Worm (Caenorhabditis elegans) whole organism, L1 larva: Measurements from ENCODE around the gene C06A6.2.

Experiments used
- C16A3.4 ChIP-seq: fragments of 150-350 bp; optimal IDR thresholded peaks from 2 replicates; lab custom pipeline; 2014; ENCODE audit warnings: missing biosample characterization, missing genetic modification characterization
- F16B12.6 ChIP-seq: fragments of 150-350 bp; optimal IDR thresholded peaks from 2 replicates; lab custom pipeline; 2014; ENCODE audit warnings: missing biosample characterization, missing genetic modification characterization
- Y116A8C.19 ChIP-seq: sonication (generic microtip); optimal IDR thresholded peaks from 2 replicates; lab custom pipeline; 2016; ENCODE audit warnings: missing compliant biosample characterization, missing genetic modification characterization, borderline replicate concordance
- ama-1 ChIP-seq: fragments of 150-350 bp; optimal IDR thresholded peaks from 2 replicates; lab custom pipeline; 2014
- ceh-63 ChIP-seq: fragments of 200-800 bp; sonication (Bioruptor generic); optimal IDR thresholded peaks from 2 replicates; lab custom pipeline; 2018; ENCODE audit warnings: mild to moderate bottlenecking, missing genetic modification characterization, missing compliant biosample characterization
- ceh-82 ChIP-seq, 3 experiments: fragments of 150-350 bp in 1 of 3; sonication (generic microtip) in 2 of 3; optimal IDR thresholded peaks; 2 replicates each; lab custom pipeline; 2014 to 2017; ENCODE audit warnings: missing biosample characterization in 3 of 3, missing genetic modification characterization in 3 of 3
- ces-1 ChIP-seq: fragments of 150-350 bp; optimal IDR thresholded peaks from 2 replicates; lab custom pipeline; 2014; ENCODE audit warnings: missing biosample characterization, missing genetic modification reagents, missing genetic modification characterization
- dpl-1 ChIP-seq, 3 experiments: fragments of 150-350 bp in 2 of 3; sonication (generic microtip) in 1 of 3; optimal IDR thresholded peaks; 2 replicates each; lab custom pipeline; 2014 to 2017; ENCODE audit warnings: missing biosample characterization in 3 of 3, missing genetic modification characterization in 3 of 3, missing genetic modification reagents in 3 of 3
- efl-1 ChIP-seq, 4 experiments: fragments of 150-350 bp; optimal IDR thresholded peaks in 3 of 4; peaks in 1 of 4; 1 replicate in 1 of 4; 2 replicates in 3 of 4; lab custom pipeline; 2014; ENCODE audit warnings: missing biosample characterization in 2 of 4, missing genetic modification characterization in 2 of 4, missing genetic modification reagents in 2 of 4
- efl-3 ChIP-seq: fragments of 200-800 bp; sonication (Bioruptor generic); optimal IDR thresholded peaks from 2 replicates; lab custom pipeline; 2018; ENCODE audit warnings: mild to moderate bottlenecking, missing genetic modification characterization, missing compliant biosample characterization
- elt-2 ChIP-seq: sonication (generic microtip); optimal IDR thresholded peaks from 2 replicates; lab custom pipeline; 2016; ENCODE audit warnings: missing genetic modification characterization, mild to moderate bottlenecking, inconsistent platforms, missing compliant biosample characterization, missing genetic modification reagents
- elt-3 ChIP-seq, 6 experiments: fragments of 150-350 bp in 1 of 6; sonication (generic microtip); optimal IDR thresholded peaks; 2 replicates each; lab custom pipeline; 2017 to 2018; ENCODE audit warnings: missing biosample characterization in 6 of 6, missing genetic modification characterization in 6 of 6, inconsistent platforms in 1 of 6
- fkh-10 ChIP-seq: sonication (generic microtip); optimal IDR thresholded peaks from 2 replicates; lab custom pipeline; 2017; ENCODE audit warnings: missing biosample characterization, missing genetic modification reagents, missing genetic modification characterization
- fkh-4 ChIP-seq: sonication (generic microtip); optimal IDR thresholded peaks from 2 replicates; lab custom pipeline; 2016; ENCODE audit warnings: missing compliant biosample characterization, missing genetic modification characterization, borderline replicate concordance
- fkh-8 ChIP-seq: sonication (generic microtip); optimal IDR thresholded peaks from 2 replicates; lab custom pipeline; 2016; ENCODE audit warnings: mild to moderate bottlenecking, missing genetic modification characterization, missing compliant biosample characterization
- grh-1 ChIP-seq: fragments of 200-800 bp; sonication (Bioruptor generic); IDR thresholded peaks from 2 replicates; pipeline ENCODE4 v1.3.6; 2022; ENCODE audit warnings: missing genetic modification reagents, missing genetic modification characterization, missing compliant biosample characterization
- hlh-4 ChIP-seq: sonication (generic microtip); optimal IDR thresholded peaks from 2 replicates; lab custom pipeline; 2016; ENCODE audit warnings: mild to moderate bottlenecking, missing genetic modification characterization, missing compliant biosample characterization
- irx-1 ChIP-seq: sonication (generic microtip); optimal IDR thresholded peaks from 2 replicates; lab custom pipeline; 2016; ENCODE audit warnings: missing genetic modification characterization, missing compliant biosample characterization
- isw-1 ChIP-seq: fragments of 200-800 bp; sonication (Bioruptor generic); IDR thresholded peaks from 2 replicates; pipeline ENCODE4 v1.3.6; 2022; ENCODE audit warnings: missing genetic modification characterization, missing compliant biosample characterization
- jun-1 ChIP-seq: fragments of 150-350 bp; optimal IDR thresholded peaks from 2 replicates; lab custom pipeline; 2014; ENCODE audit warnings: missing biosample characterization, missing genetic modification reagents, missing genetic modification characterization
- lin-13 ChIP-seq: fragments of 150-350 bp; optimal IDR thresholded peaks from 2 replicates; lab custom pipeline; 2014; ENCODE audit warnings: missing biosample characterization, missing genetic modification reagents, missing genetic modification characterization
- lin-14 ChIP-seq: fragments of 200-800 bp; sonication (Bioruptor generic); optimal IDR thresholded peaks from 2 replicates; lab custom pipeline; 2018; ENCODE audit warnings: mild to moderate bottlenecking, missing genetic modification characterization, moderate library complexity, missing compliant biosample characterization
- lin-15B ChIP-seq: fragments of 150-350 bp; sonication (generic microtip); optimal IDR thresholded peaks from 3 replicates; lab custom pipeline; 2014; ENCODE audit warnings: missing biosample characterization, missing genetic modification characterization
- lin-35 ChIP-seq, 2 experiments: fragments of 150-350 bp; optimal IDR thresholded peaks; 2 replicates each; lab custom pipeline; 2014; ENCODE audit warnings: missing biosample characterization in 2 of 2, missing genetic modification characterization in 2 of 2, missing genetic modification reagents in 2 of 2
- lir-3 ChIP-seq: sonication (generic microtip); optimal IDR thresholded peaks from 2 replicates; lab custom pipeline; 2016; ENCODE audit warnings: mild to moderate bottlenecking, missing genetic modification characterization, moderate library complexity, missing compliant biosample characterization; ENCODE audit not compliant: poor library complexity
- lsy-2 ChIP-seq, 2 experiments: fragments of 150-350 bp; optimal IDR thresholded peaks; 2 replicates each; lab custom pipeline; 2014; ENCODE audit warnings: missing biosample characterization in 2 of 2, missing genetic modification characterization in 2 of 2
- mab-9 ChIP-seq: fragments of 200-800 bp; sonication (Bioruptor generic); IDR thresholded peaks from 2 replicates; pipeline ENCODE4 v1.3.6; 2022; ENCODE audit warnings: missing genetic modification reagents, missing genetic modification characterization, missing compliant biosample characterization
- mep-1 ChIP-seq: fragments of 150-350 bp; optimal IDR thresholded peaks from 2 replicates; lab custom pipeline; 2014; ENCODE audit warnings: missing biosample characterization, missing genetic modification characterization
- nhr-11 ChIP-seq: fragments of 150-350 bp; optimal IDR thresholded peaks from 2 replicates; lab custom pipeline; 2014; ENCODE audit warnings: missing biosample characterization, missing genetic modification characterization
- nhr-12 ChIP-seq: sonication (generic microtip); optimal IDR thresholded peaks from 2 replicates; lab custom pipeline; 2017; ENCODE audit warnings: missing biosample characterization, missing genetic modification characterization
- nhr-19 ChIP-seq: fragments of 200-800 bp; sonication (Bioruptor generic); conservative IDR thresholded peaks from 2 replicates; pipeline ENCODE4 v1.3.6; 2022; ENCODE audit warnings: missing genetic modification characterization, missing compliant biosample characterization
- nhr-20 ChIP-seq: sonication (generic microtip); optimal IDR thresholded peaks from 2 replicates; lab custom pipeline; 2016; ENCODE audit warnings: mild to moderate bottlenecking, missing genetic modification characterization, missing compliant biosample characterization
- nhr-71 ChIP-seq: sonication (generic microtip); optimal IDR thresholded peaks from 2 replicates; lab custom pipeline; 2016; ENCODE audit warnings: mild to moderate bottlenecking, missing genetic modification characterization, moderate library complexity, missing compliant biosample characterization
- nhr-85 ChIP-seq: sonication (generic microtip); peaks from one replicate; lab custom pipeline; 2016; ENCODE audit warnings: missing genetic modification characterization, inconsistent platforms, missing compliant biosample characterization
- nhr-90 ChIP-seq: sonication (generic microtip); optimal IDR thresholded peaks from 2 replicates; lab custom pipeline; 2016; ENCODE audit warnings: mild to moderate bottlenecking, missing genetic modification characterization, missing compliant biosample characterization; ENCODE audit not compliant: poor library complexity
- pag-3 ChIP-seq: sonication (generic microtip); optimal IDR thresholded peaks from 2 replicates; lab custom pipeline; 2017; ENCODE audit warnings: missing genetic modification characterization, mild to moderate bottlenecking, missing compliant biosample characterization, antibody characterized with exemption, borderline replicate concordance; ENCODE audit not compliant: insufficient read depth
- pqm-1 ChIP-seq: sonication (generic microtip); optimal IDR thresholded peaks from 3 replicates; lab custom pipeline; 2017; ENCODE audit warnings: missing biosample characterization, missing genetic modification characterization
- rnt-1 ChIP-seq: sonication (generic microtip); optimal IDR thresholded peaks from 2 replicates; lab custom pipeline; 2016; ENCODE audit warnings: mild to moderate bottlenecking, missing genetic modification characterization, moderate library complexity, missing compliant biosample characterization
- snpc-4 ChIP-seq: fragments of 150-350 bp; optimal IDR thresholded peaks from 2 replicates; lab custom pipeline; 2014; ENCODE audit warnings: missing biosample characterization, missing genetic modification characterization
- snu-23 ChIP-seq: sonication (generic microtip); optimal IDR thresholded peaks from 2 replicates; lab custom pipeline; 2016; ENCODE audit warnings: missing genetic modification characterization, missing compliant biosample characterization
- sup-37 ChIP-seq: fragments of 200-800 bp; sonication (Bioruptor generic); optimal IDR thresholded peaks from 2 replicates; lab custom pipeline; 2018; ENCODE audit warnings: mild to moderate bottlenecking, missing genetic modification characterization, missing compliant biosample characterization
- tbx-2 ChIP-seq: sonication (generic microtip); optimal IDR thresholded peaks from 2 replicates; lab custom pipeline; 2016; ENCODE audit warnings: missing genetic modification characterization, missing compliant biosample characterization
- tlp-1 ChIP-seq: fragments of 150-350 bp; optimal IDR thresholded peaks from 2 replicates; lab custom pipeline; 2014; ENCODE audit warnings: missing biosample characterization, missing genetic modification characterization
- unc-130 ChIP-seq: fragments of 150-350 bp; optimal IDR thresholded peaks from 2 replicates; lab custom pipeline; 2017; ENCODE audit warnings: missing biosample characterization, missing genetic modification characterization, inconsistent platforms
- unc-30 ChIP-seq: sonication (generic microtip); optimal IDR thresholded peaks from 2 replicates; lab custom pipeline; 2017; ENCODE audit warnings: missing biosample characterization, missing genetic modification characterization
- unc-62 ChIP-seq: fragments of 150-350 bp; optimal IDR thresholded peaks from 2 replicates; lab custom pipeline; 2014; ENCODE audit warnings: missing biosample characterization, missing genetic modification reagents, missing genetic modification characterization
- xbp-1 ChIP-seq: sonication (generic microtip); optimal IDR thresholded peaks from 2 replicates; lab custom pipeline; 2016; ENCODE audit warnings: missing genetic modification characterization, missing compliant biosample characterization
- ztf-4 ChIP-seq: fragments of 150-350 bp; optimal IDR thresholded peaks from 2 replicates; lab custom pipeline; 2014; ENCODE audit warnings: missing biosample characterization, missing genetic modification characterization

The C06A6.2 gene

ce11 chrIV:7844333-7844973 is 2.0 kb upstream of the C06A6.2 start:
- TF ChIP-seq ztf-4 (tag; lab: Kevin White, UChicago): no peak
- TF ChIP-seq elt-3 (tag; optimal IDR thresholded peaks at IDR 0.05; lab: Kevin White, UChicago): peak in 2 of 6 experiments; percentile 23 to 40
- TF ChIP-seq nhr-20 (tag; lab: Kevin White, UChicago): peak; percentile 15
- TF ChIP-seq dpl-1 (GFP tag; optimal IDR thresholded peaks at IDR 0.05; lab: Kevin White, UChicago): no peak
- peak; percentile 20 for TF ChIP-seq snu-23 (GFP tag; lab: Kevin White, UChicago)
- no peak for TF ChIP-seq efl-1 (optimal IDR thresholded peaks at IDR 0.05; lab: Kevin White, UChicago)
- TF ChIP-seq efl-1 (GFP tag; optimal IDR thresholded peaks at IDR 0.05 in 1 of 2; lab: Kevin White, UChicago): peak in 1 of 2 experiments; percentile 1
- peak; percentile 36 for TF ChIP-seq lin-14 (GFP tag; lab: Kevin White, UChicago)
- TF ChIP-seq efl-3: no peak
- TF ChIP-seq nhr-71 (tag; lab: Kevin White, UChicago): peak; percentile 27
- peak; percentile 55 for TF ChIP-seq nhr-85 (tag; lab: Kevin White, UChicago)
- TF ChIP-seq lin-35 (GFP tag; optimal IDR thresholded peaks at IDR 0.05; lab: Kevin White, UChicago): peak in 1 of 2 experiments; percentile 42
- peak; percentile 86 for TF ChIP-seq elt-2 (tag; lab: Kevin White, UChicago)

- peak; percentile 70 for TF ChIP-seq irx-1 (tag; lab: Kevin White, UChicago)
- peak; percentile 15 for TF ChIP-seq lin-15B (tag; lab: Kevin White, UChicago)
- TF ChIP-seq nhr-19 (GFP tag; lab: Robert Waterston, UW): peak; percentile 73
- peak; percentile 67 for TF ChIP-seq rnt-1 (tag; lab: Kevin White, UChicago)
- peak; percentile 43 for TF ChIP-seq snpc-4
- peak; percentile 96 for TF ChIP-seq lin-14 (GFP tag; lab: Kevin White, UChicago)
- TF ChIP-seq fkh-4 (tag; lab: Kevin White, UChicago): no peak
- TF ChIP-seq xbp-1: peak; percentile 63
- TF ChIP-seq tlp-1 (tag; lab: Kevin White, UChicago): no peak
- no peak for TF ChIP-seq ama-1 (lab: Kevin White, UChicago)
- TF ChIP-seq unc-30: no peak
- TF ChIP-seq pag-3: no peak
- TF ChIP-seq ces-1: no peak
- TF ChIP-seq Y116A8C.19 (tag; lab: Kevin White, UChicago): no peak
- TF ChIP-seq lir-3: no peak
- peak; percentile 41 for TF ChIP-seq fkh-10
- TF ChIP-seq mep-1 (tag; lab: Kevin White, UChicago): peak; percentile 65
- TF ChIP-seq ztf-4 (tag; lab: Kevin White, UChicago): peak; percentile 61
- peak; percentile 39 for TF ChIP-seq F16B12.6 (tag; lab: Kevin White, UChicago)
- TF ChIP-seq tbx-2 (tag; lab: Kevin White, UChicago): peak; percentile 76
- no peak for TF ChIP-seq pqm-1 (tag; lab: Kevin White, UChicago)
- peak; percentile 67 for TF ChIP-seq nhr-90 (tag; lab: Kevin White, UChicago)
- peak; percentile 19 for TF ChIP-seq jun-1 (tag; lab: Kevin White, UChicago)
- no peak for TF ChIP-seq efl-3
- no peak for TF ChIP-seq nhr-11 (tag; lab: Kevin White, UChicago)
- TF ChIP-seq C16A3.4 (tag; lab: Kevin White, UChicago): no peak
- peak; percentile 32 for TF ChIP-seq lin-13
- TF ChIP-seq grh-1 (GFP tag; lab: Robert Waterston, UW): peak; percentile 40
- TF ChIP-seq lsy-2 (tag; optimal IDR thresholded peaks at IDR 0.05; lab: Kevin White, UChicago): peak; percentile 62 to 66
- no peak for TF ChIP-seq sup-37
- TF ChIP-seq hlh-4 (tag; lab: Kevin White, UChicago): no peak
- TF ChIP-seq unc-62: no peak
- TF ChIP-seq lin-35 (GFP tag; optimal IDR thresholded peaks at IDR 0.05; lab: Kevin White, UChicago): peak; percentile 69 to 74
- no peak for TF ChIP-seq ceh-63
- no peak for TF ChIP-seq nhr-12
- TF ChIP-seq dpl-1 (GFP tag; optimal IDR thresholded peaks at IDR 0.05; lab: Kevin White, UChicago): peak; percentile 39 to 54 (median 52)
- peak; percentile 56 for TF ChIP-seq mab-9
- peak; percentile 85 for TF ChIP-seq fkh-8 (tag; lab: Kevin White, UChicago)
- peak in 2 of 3 experiments; percentile 71 to 80 for TF ChIP-seq ceh-82 (tag; optimal IDR thresholded peaks at IDR 0.05; lab: Kevin White, UChicago)
- TF ChIP-seq elt-2 (tag; lab: Kevin White, UChicago): peak; percentile 30
- TF ChIP-seq isw-1 (GFP tag; lab: Robert Waterston, UW): peak; percentile 43
- no peak for TF ChIP-seq unc-130 (tag; lab: Kevin White, UChicago)
These were observed 837 bp upstream of the C06A6.2 start for ce11 chrIV:7845585-7845984.
